Worm (Caenorhabditis elegans) whole organism, young adult: ENCODE results near the gene atn-1.

Source experiments
- B0019.2 ChIP-seq: fragments of 200-800 bp; sonication (Bioruptor generic); conservative IDR thresholded peaks from 2 replicates; pipeline ENCODE4 v1.3.6; 2022; ENCODE audit warnings: missing genetic modification reagents, missing genetic modification characterization, missing compliant biosample characterization
- B0035.1 ChIP-seq: sonication (generic microtip); optimal IDR thresholded peaks from 2 replicates; lab custom pipeline; 2016; ENCODE audit warnings: missing genetic modification characterization, mild to moderate bottlenecking, missing compliant biosample characterization, missing genotype, missing genetic modification reagents
- F49E8.2 ChIP-seq: sonication (generic microtip); optimal IDR thresholded peaks from 3 replicates; lab custom pipeline; 2017; ENCODE audit warnings: missing genetic modification characterization, mild to moderate bottlenecking, missing compliant biosample characterization, antibody characterized with exemption, moderate library complexity; ENCODE audit not compliant: insufficient read depth
- K11D2.4 ChIP-seq: fragments of 200-800 bp; sonication (Bioruptor generic); IDR thresholded peaks from 2 replicates; pipeline ENCODE4 v1.3.6; 2022; ENCODE audit warnings: missing genetic modification reagents, missing genetic modification characterization, missing compliant biosample characterization
- K12H6.12 ChIP-seq: fragments of 200-800 bp; sonication (Bioruptor generic); optimal IDR thresholded peaks from 2 replicates; lab custom pipeline; 2018; ENCODE audit warnings: mild to moderate bottlenecking, missing genetic modification characterization, missing compliant biosample characterization
- T26A5.8 ChIP-seq: sonication (generic microtip); optimal IDR thresholded peaks from 2 replicates; lab custom pipeline; 2016; ENCODE audit warnings: missing genetic modification characterization, missing compliant biosample characterization
- Y56A3A.18 ChIP-seq: fragments of 200-800 bp; sonication (Bioruptor generic); IDR thresholded peaks from 2 replicates; pipeline ENCODE4 v1.3.6; 2022; ENCODE audit warnings: missing genetic modification reagents, missing genetic modification characterization, missing compliant biosample characterization
- ZK185.1 ChIP-seq: sonication (generic microtip); optimal IDR thresholded peaks from 2 replicates; lab custom pipeline; 2016; ENCODE audit warnings: mild to moderate bottlenecking, missing genetic modification characterization, missing compliant biosample characterization; ENCODE audit not compliant: poor library complexity, severe bottlenecking
- aptf-2 ChIP-seq: fragments of 200-800 bp; sonication (Bioruptor generic); conservative IDR thresholded peaks from 2 replicates; pipeline ENCODE4 v1.3.6; 2022; ENCODE audit warnings: missing genetic modification reagents, missing genetic modification characterization, missing compliant biosample characterization
- atf-7 ChIP-seq: sonication (generic microtip); optimal IDR thresholded peaks from 2 replicates; lab custom pipeline; 2017; ENCODE audit warnings: mild to moderate bottlenecking, missing genetic modification characterization, missing compliant biosample characterization
- attf-6 ChIP-seq: fragments of 200-800 bp; sonication (Bioruptor generic); IDR thresholded peaks from 2 replicates; pipeline ENCODE4 v1.3.6; 2022; ENCODE audit warnings: missing genetic modification reagents, missing genetic modification characterization, missing compliant biosample characterization
- bed-2 ChIP-seq: fragments of 200-800 bp; sonication (Bioruptor generic); IDR thresholded peaks from 2 replicates; pipeline ENCODE4 v1.3.6; 2022; ENCODE audit warnings: missing genetic modification reagents, missing genetic modification characterization, missing compliant biosample characterization
- ceh-100 ChIP-seq: fragments of 200-800 bp; sonication (Bioruptor generic); IDR thresholded peaks from 2 replicates; pipeline ENCODE4 v1.3.6; 2022; ENCODE audit warnings: missing genetic modification reagents, missing genetic modification characterization, missing compliant biosample characterization
- dox-1 ChIP-seq: fragments of 200-800 bp; sonication (Bioruptor generic); IDR thresholded peaks from 2 replicates; pipeline ENCODE4 v1.3.6; 2022; ENCODE audit warnings: missing genetic modification reagents, missing genetic modification characterization, missing compliant biosample characterization
- dpff-1 ChIP-seq: sonication (generic microtip); optimal IDR thresholded peaks from 2 replicates; lab custom pipeline; 2017; ENCODE audit warnings: mild to moderate bottlenecking, missing genetic modification characterization, missing compliant biosample characterization
- egl-18 ChIP-seq: fragments of 200-800 bp; sonication (Bioruptor generic); IDR thresholded peaks from 2 replicates; pipeline ENCODE4 v1.3.6; 2022; ENCODE audit warnings: missing genetic modification reagents, missing genetic modification characterization, missing compliant biosample characterization
- egl-44 ChIP-seq: fragments of 200-800 bp; sonication (Bioruptor generic); IDR thresholded peaks from 2 replicates; pipeline ENCODE4 v1.3.6; 2022; ENCODE audit warnings: missing genetic modification reagents, missing genetic modification characterization, missing compliant biosample characterization
- fkh-3 ChIP-seq: sonication (generic microtip); optimal IDR thresholded peaks from 2 replicates; lab custom pipeline; 2016; ENCODE audit warnings: mild to moderate bottlenecking, missing genetic modification characterization, missing compliant biosample characterization
- hlh-12 ChIP-seq: sonication (generic microtip); optimal IDR thresholded peaks from 2 replicates; lab custom pipeline; 2016; ENCODE audit warnings: missing genetic modification characterization, missing compliant biosample characterization
- hlh-26 ChIP-seq: fragments of 200-800 bp; sonication (Bioruptor generic); conservative IDR thresholded peaks from 2 replicates; pipeline ENCODE4 v1.3.6; 2022; ENCODE audit warnings: missing genetic modification reagents, missing genetic modification characterization, missing compliant biosample characterization
- lin-26 ChIP-seq: fragments of 200-800 bp; sonication (Bioruptor generic); IDR thresholded peaks from 2 replicates; pipeline ENCODE4 v1.3.6; 2022; ENCODE audit warnings: missing genetic modification reagents, missing genetic modification characterization, missing compliant biosample characterization
- lin-40 ChIP-seq: sonication (generic microtip); optimal IDR thresholded peaks from 2 replicates; lab custom pipeline; 2016; ENCODE audit warnings: missing genetic modification characterization, mild to moderate bottlenecking, missing compliant biosample characterization, missing genotype, missing genetic modification reagents
- lin-54 ChIP-seq: fragments of 200-800 bp; sonication (Bioruptor generic); optimal IDR thresholded peaks from 2 replicates; lab custom pipeline; 2018; ENCODE audit warnings: mild to moderate bottlenecking, missing genetic modification characterization, missing compliant biosample characterization
- lsl-1 ChIP-seq: fragments of 200-800 bp; sonication (Bioruptor generic); optimal IDR thresholded peaks from 2 replicates; lab custom pipeline; 2018; ENCODE audit warnings: mild to moderate bottlenecking, missing genetic modification characterization, moderate library complexity, missing compliant biosample characterization
- lsy-27 ChIP-seq: sonication (generic microtip); optimal IDR thresholded peaks from 2 replicates; lab custom pipeline; 2017; ENCODE audit warnings: missing genetic modification characterization, mild to moderate bottlenecking, missing compliant biosample characterization, antibody characterized with exemption, missing genotype, borderline replicate concordance; ENCODE audit not compliant: insufficient read depth
- mxl-1 ChIP-seq: sonication (generic microtip); optimal IDR thresholded peaks from 2 replicates; lab custom pipeline; 2016; ENCODE audit warnings: missing genetic modification characterization, missing compliant biosample characterization
- nfyb-1 ChIP-seq: fragments of 200-800 bp; sonication (Bioruptor generic); IDR thresholded peaks from 2 replicates; pipeline ENCODE4 v1.3.6; 2022; ENCODE audit warnings: missing genetic modification reagents, missing genetic modification characterization, missing compliant biosample characterization
- pha-4 ChIP-seq: fragments of 150-350 bp; sonication (generic microtip); optimal IDR thresholded peaks from 2 replicates; lab custom pipeline; 2014; ENCODE audit warnings: missing biosample characterization, missing genetic modification reagents, missing genetic modification characterization
- rcor-1 ChIP-seq: fragments of 200-800 bp; sonication (Bioruptor generic); IDR thresholded peaks from 2 replicates; pipeline ENCODE4 v1.3.6; 2022; ENCODE audit warnings: missing genetic modification reagents, missing genetic modification characterization, missing compliant biosample characterization
- rpc-1 ChIP-seq, 2 experiments: fragments of 150-350 bp in 1 of 2; sonication (generic microtip) in 1 of 2; optimal IDR thresholded peaks; 2 replicates each; lab custom pipeline; 2014 to 2018; ENCODE audit warnings: missing biosample characterization in 1 of 2, missing genetic modification characterization in 1 of 2, missing genetic modification reagents in 1 of 2, missing genotype in 1 of 2
- sdz-38 ChIP-seq: sonication (generic microtip); optimal IDR thresholded peaks from 2 replicates; lab custom pipeline; 2016; ENCODE audit warnings: missing genotype, missing genetic modification characterization, missing compliant biosample characterization
- somi-1 ChIP-seq: fragments of 200-800 bp; sonication (Bioruptor generic); optimal IDR thresholded peaks from 2 replicates; lab custom pipeline; 2018; ENCODE audit warnings: mild to moderate bottlenecking, missing genetic modification characterization, missing compliant biosample characterization
- sptf-2 ChIP-seq: fragments of 200-800 bp; sonication (Bioruptor generic); optimal IDR thresholded peaks from 2 replicates; lab custom pipeline; 2018; ENCODE audit warnings: mild to moderate bottlenecking, missing genetic modification characterization, missing compliant biosample characterization
- tbp1 ChIP-seq: fragments of 200-800 bp; sonication (Bioruptor generic); optimal IDR thresholded peaks from 2 replicates; lab custom pipeline; 2018; ENCODE audit warnings: mild to moderate bottlenecking, missing genetic modification characterization, missing compliant biosample characterization
- tbx-9 ChIP-seq: sonication (generic microtip); optimal IDR thresholded peaks from 2 replicates; lab custom pipeline; 2016; ENCODE audit warnings: borderline replicate concordance, missing genetic modification characterization, inconsistent platforms, missing compliant biosample characterization
- tlf-1 ChIP-seq: fragments of 200-800 bp; sonication (Bioruptor generic); optimal IDR thresholded peaks from 2 replicates; lab custom pipeline; 2018; ENCODE audit warnings: mild to moderate bottlenecking, missing genetic modification characterization, missing compliant biosample characterization
- xnd-1 ChIP-seq: sonication (generic microtip); optimal IDR thresholded peaks from 2 replicates; lab custom pipeline; 2016; ENCODE audit warnings: missing genotype, missing genetic modification reagents, missing genetic modification characterization, missing compliant biosample characterization
- ztf-22 ChIP-seq: fragments of 200-800 bp; sonication (Bioruptor generic); optimal IDR thresholded peaks from 2 replicates; lab custom pipeline; 2018; ENCODE audit warnings: mild to moderate bottlenecking, missing genetic modification characterization, moderate library complexity, missing compliant biosample characterization
- ztf-26 ChIP-seq: sonication (generic microtip); optimal IDR thresholded peaks from 2 replicates; lab custom pipeline; 2017; ENCODE audit warnings: missing genetic modification characterization, missing compliant biosample characterization
- ztf-28 ChIP-seq: fragments of 200-800 bp; sonication (Bioruptor generic); IDR thresholded peaks from 2 replicates; pipeline ENCODE4 v1.3.6; 2022; ENCODE audit warnings: missing genetic modification reagents, missing genetic modification characterization, missing compliant biosample characterization
- ztf-3 ChIP-seq: fragments of 200-800 bp; sonication (Bioruptor generic); optimal IDR thresholded peaks from 2 replicates; lab custom pipeline; 2018; ENCODE audit warnings: mild to moderate bottlenecking, missing genetic modification characterization, missing compliant biosample characterization

The atn-1 gene

ce11 chrV:12518770-12519169 lies 40.6 kb downstream of the atn-1 start:
- no peak for TF ChIP-seq atf-7 (tag; lab: Kevin White, UChicago)
- no peak for TF ChIP-seq xnd-1 (tag; lab: Kevin White, UChicago)
- no peak for TF ChIP-seq pha-4 (tag; lab: Kevin White, UChicago)
- no peak for TF ChIP-seq rcor-1 (GFP tag; lab: Robert Waterston, UW)
- TF ChIP-seq ztf-22 (GFP tag; lab: Kevin White, UChicago) = peak; percentile 19
- TF ChIP-seq nfyb-1 = no peak
- no peak for TF ChIP-seq tlf-1 (GFP tag; lab: Kevin White, UChicago)
- peak; percentile 30 for TF ChIP-seq K12H6.12 (tag; lab: Kevin White, UChicago)
- no peak for TF ChIP-seq somi-1 (GFP tag; lab: Kevin White, UChicago)

- TF ChIP-seq ztf-28 (GFP tag; lab: Robert Waterston, UW) = no peak
- no peak for TF ChIP-seq B0035.1 (tag; lab: Kevin White, UChicago)
- TF ChIP-seq ztf-26 (tag; lab: Kevin White, UChicago) = no peak
Measured at ce11 chrV:12523356-12523755, 45.1 kb downstream of the atn-1 start.

ce11 chrV:12525526-12525925 lies 47.3 kb downstream of the atn-1 start, which contains the start of gene dyf-4:
TSS of gene dyf-4 (minus strand) at chrV:12525738.
- TF ChIP-seq lin-54 (GFP tag; lab: Kevin White, UChicago) = no peak
- TF ChIP-seq sptf-2 (GFP tag; lab: Kevin White, UChicago) = no peak
- no peak for TF ChIP-seq B0035.1 (tag; lab: Kevin White, UChicago)
- no peak for TF ChIP-seq bed-2 (GFP tag; lab: Robert Waterston, UW)
- TF ChIP-seq lin-26 (GFP tag; lab: Robert Waterston, UW) = no peak
- TF ChIP-seq egl-44 = no peak
- TF ChIP-seq T26A5.8 (tag; lab: Kevin White, UChicago) = no peak
- TF ChIP-seq attf-6 (GFP tag; lab: Robert Waterston, UW) = no peak
- no peak for TF ChIP-seq ztf-3 (GFP tag; lab: Kevin White, UChicago)
- TF ChIP-seq mxl-1 (tag; lab: Kevin White, UChicago) = no peak
- no peak for TF ChIP-seq ZK185.1 (tag; lab: Kevin White, UChicago)
- no peak for TF ChIP-seq dox-1 (GFP tag; lab: Robert Waterston, UW)

- TF ChIP-seq sdz-38 (tag; lab: Kevin White, UChicago) (no peak), lsl-1 (GFP tag; lab: Kevin White, UChicago) (no peak), F49E8.2 (tag; lab: Kevin White, UChicago) (no peak), rpc-1 (optimal IDR thresholded peaks at IDR 0.05; lab: Kevin White, UChicago) (no peak), rpc-1 (tag; optimal IDR thresholded peaks at IDR 0.05; lab: Kevin White, UChicago) (no peak), ZK185.1 (tag; lab: Kevin White, UChicago) (no peak), lin-40 (tag; lab: Kevin White, UChicago) (no peak), fkh-3 (tag; lab: Kevin White, UChicago) (no peak), pha-4 (tag; lab: Kevin White, UChicago) (no peak), sptf-2 (GFP tag; lab: Kevin White, UChicago) (no peak), tbx-9 (tag; lab: Kevin White, UChicago) (no peak), xnd-1 (tag; lab: Kevin White, UChicago) (no peak)
Measured at ce11 chrV:12526124-12526523, 47.9 kb downstream of the atn-1 start.

- TF ChIP-seq hlh-12 (tag; lab: Kevin White, UChicago) = no peak
- no peak for TF ChIP-seq ceh-100
- TF ChIP-seq B0019.2 (GFP tag; lab: Robert Waterston, UW) = no peak
- no peak for TF ChIP-seq Y56A3A.18 (GFP tag; lab: Robert Waterston, UW)
- no peak for TF ChIP-seq K11D2.4 (GFP tag; lab: Robert Waterston, UW)
- no peak for TF ChIP-seq attf-6 (GFP tag; lab: Robert Waterston, UW)
- TF ChIP-seq rcor-1 (GFP tag; lab: Robert Waterston, UW) = no peak
- TF ChIP-seq T26A5.8 (tag; lab: Kevin White, UChicago) = no peak
- TF ChIP-seq egl-18 = no peak
- no peak for TF ChIP-seq aptf-2 (GFP tag; lab: Robert Waterston, UW)
- no peak for TF ChIP-seq lsy-27
- no peak for TF ChIP-seq dpff-1 (tag; lab: Kevin White, UChicago)
- TF ChIP-seq tbp1 (GFP tag; lab: Kevin White, UChicago) = no peak
- no peak for TF ChIP-seq nfyb-1
- no peak for TF ChIP-seq tbx-9 (tag; lab: Kevin White, UChicago)
- TF ChIP-seq hlh-26 (GFP tag; lab: Robert Waterston, UW) = no peak
Measured at ce11 chrV:12526758-12527157, 48.5 kb downstream of the atn-1 start, which contains the start of gene F45D3.1. TSS of gene F45D3.1 (plus strand) at chrV:12527058.
